Worm (Caenorhabditis elegans) whole organism, L4 larva: ENCODE measurements around the gene mai-1.

ENCODE experiments used
- F37D6.2 ChIP-seq: sonication (generic microtip); optimal IDR thresholded peaks from 2 replicates; lab custom pipeline; 2016; ENCODE audit warnings: mild to moderate bottlenecking, missing genetic modification characterization, missing compliant biosample characterization
- F44E2.7 ChIP-seq: fragments of 200-800 bp; sonication (Bioruptor generic); IDR thresholded peaks from 2 replicates; pipeline ENCODE4 v2.1.2; 2022; ENCODE audit warnings: missing genetic modification characterization, missing compliant biosample characterization
- R02D3.7 ChIP-seq: fragments of 150-350 bp; sonication (generic microtip); optimal IDR thresholded peaks from 3 replicates; lab custom pipeline; 2014; ENCODE audit warnings: missing biosample characterization, missing genetic modification characterization
- T20F7.1 ChIP-seq: fragments of 200-800 bp; sonication (Bioruptor generic); optimal IDR thresholded peaks from 2 replicates; lab custom pipeline; 2018; ENCODE audit warnings: mild to moderate bottlenecking, missing genetic modification characterization, missing compliant biosample characterization
- Y105C5A.15 ChIP-seq: fragments of 200-800 bp; sonication (Bioruptor generic); IDR thresholded peaks from 2 replicates; pipeline ENCODE4 v1.3.6; 2022; ENCODE audit warnings: missing genetic modification characterization, missing compliant biosample characterization
- Y75B8A.6 ChIP-seq: fragments of 200-800 bp; sonication (Bioruptor generic); IDR thresholded peaks from 2 replicates; pipeline ENCODE4 v1.3.6; 2022; ENCODE audit warnings: missing genetic modification reagents, missing genetic modification characterization, missing compliant biosample characterization
- aha-1 ChIP-seq: fragments of 150-350 bp; peaks from one replicate; lab custom pipeline; 2014; ENCODE audit warnings: missing biosample characterization, missing genetic modification characterization
- ama-1 ChIP-seq: fragments of 150-350 bp; optimal IDR thresholded peaks from 2 replicates; lab custom pipeline; 2014; ENCODE audit warnings: inconsistent platforms, mixed read lengths
- arid-1 ChIP-seq: fragments of 200-800 bp; sonication (Bioruptor generic); conservative IDR thresholded peaks from 2 replicates; pipeline ENCODE4 v1.3.6; 2022; ENCODE audit warnings: missing genetic modification reagents, missing genetic modification characterization, missing compliant biosample characterization
- attf-4 ChIP-seq: sonication (generic microtip); optimal IDR thresholded peaks from 3 replicates; lab custom pipeline; 2017; ENCODE audit warnings: missing biosample characterization, missing genetic modification characterization
- ceh-20 ChIP-seq: fragments of 200-800 bp; sonication (Bioruptor generic); IDR thresholded peaks from 2 replicates; pipeline ENCODE4 v1.3.6; 2022; ENCODE audit warnings: missing genetic modification reagents, missing genetic modification characterization, missing compliant biosample characterization
- ceh-44 ChIP-seq: fragments of 200-800 bp; sonication (Bioruptor generic); IDR thresholded peaks from 2 replicates; pipeline ENCODE4 v1.3.6; 2022; ENCODE audit warnings: missing genetic modification reagents, missing genetic modification characterization, missing compliant biosample characterization
- cey-2 ChIP-seq: sonication (generic microtip); optimal IDR thresholded peaks from 3 replicates; lab custom pipeline; 2017; ENCODE audit warnings: missing genetic modification characterization, mild to moderate bottlenecking, missing compliant biosample characterization, antibody characterized with exemption, borderline replicate concordance; ENCODE audit not compliant: insufficient read depth
- daf-16 ChIP-seq, 3 experiments: sonication (generic microtip); optimal IDR thresholded peaks; 2 replicates each; lab custom pipeline; 2016 to 2017; ENCODE audit warnings: missing genetic modification characterization in 3 of 3, missing genetic modification reagents in 3 of 3, mild to moderate bottlenecking in 2 of 3, missing compliant biosample characterization in 2 of 3, missing biosample characterization in 1 of 3, moderate library complexity in 1 of 3
- dmd-9 ChIP-seq: fragments of 200-800 bp; sonication (Bioruptor generic); IDR thresholded peaks from 2 replicates; pipeline ENCODE4 v1.3.6; 2022; ENCODE audit warnings: missing genetic modification reagents, missing genetic modification characterization, missing compliant biosample characterization
- duxl-1 ChIP-seq: sonication (generic microtip); optimal IDR thresholded peaks from 2 replicates; lab custom pipeline; 2016; ENCODE audit warnings: mild to moderate bottlenecking, missing genetic modification characterization, moderate library complexity, missing compliant biosample characterization; ENCODE audit not compliant: poor library complexity
- egl-43 ChIP-seq: fragments of 200-800 bp; sonication (Bioruptor generic); IDR thresholded peaks from 2 replicates; pipeline ENCODE4 v1.3.6; 2022; ENCODE audit warnings: missing genetic modification reagents, missing genetic modification characterization, missing compliant biosample characterization
- gei-8 ChIP-seq: fragments of 200-800 bp; sonication (Bioruptor generic); optimal IDR thresholded peaks from 2 replicates; lab custom pipeline; 2018; ENCODE audit warnings: mild to moderate bottlenecking, missing genetic modification characterization, missing compliant biosample characterization
- hif-1 ChIP-seq, 2 experiments: sonication (generic microtip); optimal IDR thresholded peaks; 2 replicates each; lab custom pipeline; 2016 to 2017; ENCODE audit warnings: missing compliant biosample characterization in 2 of 2, missing genetic modification characterization in 2 of 2, missing genetic modification reagents in 2 of 2, missing genotype in 2 of 2, mild to moderate bottlenecking in 1 of 2
- hmg-1.1 ChIP-seq: fragments of 200-800 bp; sonication (Bioruptor generic); IDR thresholded peaks from 2 replicates; pipeline ENCODE4 v1.3.6; 2022; ENCODE audit warnings: missing genetic modification reagents, missing genetic modification characterization, missing compliant biosample characterization
- jun-1 ChIP-seq: fragments of 150-350 bp; optimal IDR thresholded peaks from 2 replicates; lab custom pipeline; 2014; ENCODE audit warnings: missing biosample characterization, missing genetic modification reagents, missing genetic modification characterization
- lin-1 ChIP-seq: fragments of 200-800 bp; sonication (Bioruptor generic); IDR thresholded peaks from 2 replicates; pipeline ENCODE4 v1.3.6; 2022; ENCODE audit warnings: missing genetic modification reagents, missing genetic modification characterization, missing compliant biosample characterization
- lin-13 ChIP-seq: fragments of 150-350 bp; optimal IDR thresholded peaks from 2 replicates; lab custom pipeline; 2014; ENCODE audit warnings: missing biosample characterization, missing genetic modification reagents, missing genetic modification characterization
- lin-38 ChIP-seq: fragments of 200-800 bp; sonication (Bioruptor generic); IDR thresholded peaks from 2 replicates; pipeline ENCODE4 v1.3.6; 2022; ENCODE audit warnings: missing genetic modification reagents, missing genetic modification characterization, missing compliant biosample characterization
- lin-39 ChIP-seq: fragments of 150-350 bp; optimal IDR thresholded peaks from 2 replicates; lab custom pipeline; 2014; ENCODE audit warnings: missing biosample characterization, missing genetic modification reagents, missing genetic modification characterization
- lir-3 ChIP-seq: sonication (generic microtip); optimal IDR thresholded peaks from 2 replicates; lab custom pipeline; 2016; ENCODE audit warnings: mild to moderate bottlenecking, missing genetic modification characterization, missing compliant biosample characterization
- lsy-2 ChIP-seq, 2 experiments: fragments of 150-350 bp in 1 of 2; sonication (generic microtip) in 1 of 2; optimal IDR thresholded peaks; 2 replicates each; lab custom pipeline; 2014 to 2017; ENCODE audit warnings: missing biosample characterization in 2 of 2, missing genetic modification characterization in 2 of 2
- madf-5 ChIP-seq, 2 experiments: fragments of 200-800 bp; sonication (Bioruptor generic); IDR thresholded peaks; 2 replicates each; pipeline ENCODE4 v1.3.6; 2022; ENCODE audit warnings: missing compliant biosample characterization in 2 of 2, missing genetic modification characterization in 2 of 2
- madf-9 ChIP-seq: fragments of 200-800 bp; sonication (Bioruptor generic); conservative IDR thresholded peaks from 2 replicates; pipeline ENCODE4 v1.3.6; 2022; ENCODE audit warnings: missing genetic modification reagents, missing genetic modification characterization, missing compliant biosample characterization
- mdt-29 ChIP-seq: fragments of 200-800 bp; sonication (Bioruptor generic); IDR thresholded peaks from 2 replicates; pipeline ENCODE4 v1.3.6; 2022; ENCODE audit warnings: missing genetic modification reagents, missing genetic modification characterization, missing compliant biosample characterization
- mep-1 ChIP-seq: fragments of 150-350 bp; sonication (generic microtip); optimal IDR thresholded peaks from 3 replicates; lab custom pipeline; 2014; ENCODE audit warnings: missing biosample characterization, missing genetic modification characterization
- nhr-102 ChIP-seq: sonication (generic microtip); optimal IDR thresholded peaks from 2 replicates; lab custom pipeline; 2016; ENCODE audit warnings: mild to moderate bottlenecking, missing genetic modification characterization, moderate library complexity, missing compliant biosample characterization
- nhr-237 ChIP-seq: sonication (generic microtip); optimal IDR thresholded peaks from 2 replicates; lab custom pipeline; 2017; ENCODE audit warnings: missing biosample characterization, missing genetic modification characterization
- nhr-25 ChIP-seq: sonication (generic microtip); optimal IDR thresholded peaks from 2 replicates; lab custom pipeline; 2017; ENCODE audit warnings: missing genetic modification characterization, mild to moderate bottlenecking, missing compliant biosample characterization, antibody characterized with exemption, moderate library complexity, borderline replicate concordance; ENCODE audit not compliant: insufficient read depth
- nhr-28 ChIP-seq: fragments of 150-350 bp; optimal IDR thresholded peaks from 2 replicates; lab custom pipeline; 2014; ENCODE audit warnings: missing biosample characterization, missing genetic modification characterization
- nhr-41 ChIP-seq: fragments of 200-800 bp; sonication (Bioruptor generic); IDR thresholded peaks from 2 replicates; pipeline ENCODE4 v1.3.6; 2022; ENCODE audit warnings: missing genetic modification reagents, missing genetic modification characterization, missing compliant biosample characterization
- nhr-42 ChIP-seq: fragments of 200-800 bp; sonication (Bioruptor generic); IDR thresholded peaks from 2 replicates; pipeline ENCODE4 v1.3.6; 2022; ENCODE audit warnings: missing genetic modification characterization, missing compliant biosample characterization
- nhr-48 ChIP-seq: sonication (generic microtip); optimal IDR thresholded peaks from 2 replicates; lab custom pipeline; 2016; ENCODE audit warnings: mild to moderate bottlenecking, missing genetic modification characterization, missing compliant biosample characterization
- nhr-77 ChIP-seq: fragments of 150-350 bp; optimal IDR thresholded peaks from 2 replicates; lab custom pipeline; 2014; ENCODE audit warnings: missing biosample characterization, missing genetic modification characterization
- pqm-1 ChIP-seq: sonication (generic microtip); optimal IDR thresholded peaks from 2 replicates; lab custom pipeline; 2017; ENCODE audit warnings: missing biosample characterization, missing genetic modification characterization
- spr-1 ChIP-seq: sonication (generic microtip); optimal IDR thresholded peaks from 2 replicates; lab custom pipeline; 2016; ENCODE audit warnings: mild to moderate bottlenecking, missing genetic modification characterization, missing compliant biosample characterization
- tag-97 ChIP-seq: fragments of 200-800 bp; sonication (Bioruptor generic); IDR thresholded peaks from 2 replicates; pipeline ENCODE4 v1.3.6; 2022; ENCODE audit warnings: missing genetic modification characterization, missing compliant biosample characterization
- unc-39 ChIP-seq: sonication (generic microtip); optimal IDR thresholded peaks from 2 replicates; lab custom pipeline; 2017; ENCODE audit warnings: missing biosample characterization, missing genetic modification characterization
- unc-62 ChIP-seq, 3 experiments: fragments of 150-350 bp in 1 of 3; sonication (generic microtip); optimal IDR thresholded peaks in 2 of 3; peaks in 1 of 3; 1 replicate in 1 of 3; 2 replicates in 2 of 3; lab custom pipeline; 2014 to 2017; ENCODE audit warnings: missing biosample characterization in 3 of 3, missing genetic modification characterization in 3 of 3, missing genetic modification reagents in 3 of 3, missing genotype in 1 of 3
- vab-7 ChIP-seq: fragments of 200-800 bp; sonication (Bioruptor generic); IDR thresholded peaks from 2 replicates; pipeline ENCODE4 v1.3.6; 2022; ENCODE audit warnings: missing genetic modification reagents, missing genetic modification characterization, missing compliant biosample characterization
- zfp-3 ChIP-seq: fragments of 200-800 bp; sonication (Bioruptor generic); conservative IDR thresholded peaks from 2 replicates; pipeline ENCODE4 v1.3.6; 2022; ENCODE audit warnings: missing genetic modification reagents, missing genetic modification characterization, missing compliant biosample characterization
- zip-2 ChIP-seq: fragments of 150-350 bp; optimal IDR thresholded peaks from 2 replicates; lab custom pipeline; 2014; ENCODE audit warnings: missing biosample characterization, missing genetic modification characterization
- ztf-11 ChIP-seq: fragments of 150-350 bp; optimal IDR thresholded peaks from 2 replicates; lab custom pipeline; 2014; ENCODE audit warnings: missing biosample characterization, missing genetic modification characterization

mai-1 gene

ce11 chrX:3127626-3128142, 11.3 kb upstream of the mai-1 start (continued):
- TF ChIP-seq egl-43 (GFP tag; lab: Robert Waterston, UW) (no peak), Y105C5A.15 (GFP tag; lab: Robert Waterston, UW) (no peak), zfp-3 (GFP tag; lab: Robert Waterston, UW) (peak; percentile 54; the same call in 1 of the 2 replicates), nhr-42 (peak; percentile 61; the same call in 1 of the 2 replicates), unc-39 (peak; percentile 65), lin-1 (GFP tag; lab: Robert Waterston, UW) (peak; percentile 25; the same call in 1 of the 2 replicates), nhr-41 (GFP tag; lab: Robert Waterston, UW) (no peak), lir-3 (tag; lab: Kevin White, UChicago) (peak; percentile 57), cey-2 (tag; lab: Kevin White, UChicago) (no peak), madf-9 (peak; percentile 90), ceh-44 (GFP tag; lab: Robert Waterston, UW) (0 out of 2 replicates have a peak, but pooled peaks have one; percentile 26), hmg-1.1 (GFP tag; lab: Robert Waterston, UW) (peak; percentile 99), nhr-28 (tag; lab: Kevin White, UChicago) (peak; percentile 91), pqm-1 (tag; lab: Kevin White, UChicago) (peak; percentile 13), nhr-48 (tag; lab: Kevin White, UChicago) (peak; percentile 84), ceh-20 (GFP tag; lab: Robert Waterston, UW) (peak; percentile 90), nhr-237 (tag; lab: Kevin White, UChicago) (no peak), madf-5 (GFP tag; IDR thresholded peaks at IDR 0.05; lab: Robert Waterston, UW) (no peak), R02D3.7 (tag; lab: Kevin White, UChicago) (no peak), nhr-25 (tag; lab: Kevin White, UChicago) (peak; percentile 96), lin-38 (GFP tag; lab: Robert Waterston, UW) (peak; percentile 69), Y75B8A.6 (GFP tag; lab: Robert Waterston, UW) (0 out of 2 replicates have a peak, but pooled peaks have one; percentile 67), F44E2.7 (GFP tag; lab: Robert Waterston, UW) (0 out of 2 replicates have a peak, but pooled peaks have one; percentile 3), hif-1 (tag; optimal IDR thresholded peaks at IDR 0.05; lab: Kevin White, UChicago) (peak; percentile 73 to 95), tag-97 (peak; percentile 65; the same call in 1 of the 2 replicates), mdt-29 (GFP tag; lab: Robert Waterston, UW) (0 out of 2 replicates have a peak, but pooled peaks have one; percentile 32), unc-62 (GFP tag; optimal IDR thresholded peaks at IDR 0.05 in 1 of 2; lab: Kevin White, UChicago) (peak in 1 of 2 experiments; percentile 100), unc-62 (tag; optimal IDR thresholded peaks at IDR 0.05; lab: Kevin White, UChicago) (no peak), zip-2 (tag; lab: Kevin White, UChicago) (peak; percentile 23), ama-1 (lab: Kevin White, UChicago) (no peak), vab-7 (GFP tag; lab: Robert Waterston, UW) (peak; percentile 66), lsy-2 (tag; optimal IDR thresholded peaks at IDR 0.05; lab: Kevin White, UChicago) (peak; percentile 84 to 85), nhr-102 (tag; lab: Kevin White, UChicago) (peak; percentile 83), nhr-77 (tag; lab: Kevin White, UChicago) (peak; percentile 68), duxl-1 (tag; lab: Kevin White, UChicago) (peak; percentile 59), spr-1 (tag; lab: Kevin White, UChicago) (peak; percentile 85), dmd-9 (GFP tag; lab: Robert Waterston, UW) (0 out of 2 replicates have a peak, but pooled peaks have one; percentile 43), lin-13 (GFP tag; lab: Kevin White, UChicago) (peak; percentile 92), attf-4 (tag; lab: Kevin White, UChicago) (peak; percentile 16), aha-1 (tag; lab: Kevin White, UChicago) (peak; percentile 98), daf-16 (GFP tag; optimal IDR thresholded peaks at IDR 0.05; lab: Kevin White, UChicago) (peak; percentile 41 to 66), daf-16 (tag; optimal IDR thresholded peaks at IDR 0.05; lab: Kevin White, UChicago) (peak; percentile 64), jun-1 (tag; lab: Kevin White, UChicago) (peak; percentile 39), T20F7.1 (GFP tag; lab: Kevin White, UChicago) (no peak), gei-8 (GFP tag; lab: Kevin White, UChicago) (peak; percentile 16), arid-1 (GFP tag; lab: Robert Waterston, UW) (peak; percentile 73; the same call in 1 of the 2 replicates), lin-39 (tag; lab: Kevin White, UChicago) (no peak), F37D6.2 (tag; lab: Kevin White, UChicago) (peak; percentile 76), ztf-11 (tag; lab: Kevin White, UChicago) (no peak), mep-1 (peak; percentile 98)
